Fruit fly (Drosophila melanogaster): ENCODE data around the gene Samuel.

The Samuel gene

DNA sequence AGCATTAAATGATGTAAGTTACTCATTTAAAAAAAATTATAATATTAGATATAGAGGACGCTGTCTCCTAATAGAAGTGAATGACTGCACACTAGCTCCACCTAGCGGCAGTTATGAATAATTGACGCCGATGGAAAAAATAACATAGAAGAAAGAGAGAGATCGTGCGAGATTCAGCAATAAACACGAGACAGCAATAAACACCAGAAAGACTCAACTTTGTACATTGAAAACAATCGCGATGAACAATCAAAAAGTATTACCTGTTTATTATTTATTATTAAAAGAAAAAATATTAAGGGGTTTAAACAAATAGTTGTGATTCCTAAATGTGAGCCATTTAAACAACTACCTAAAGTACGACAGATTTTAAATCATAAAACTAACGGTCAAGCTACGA lies 80.7 kb downstream of the Samuel start (continued):
- TF ChIP-seq CG2678 (tag; optimal IDR thresholded peaks at IDR 0.05) (peak; percentile 66), croc (GFP tag; conservative IDR thresholded peaks at IDR 0.05) (peak; percentile 58), esg (GFP tag; conservative IDR thresholded peaks at IDR 0.05) (peak; percentile 39), Six4 (GFP tag; optimal IDR thresholded peaks at IDR 0.05) (peak; percentile 12), CG30431 (GFP tag; optimal IDR thresholded peaks at IDR 0.05) (no peak), lola (GFP tag; optimal IDR thresholded peaks at IDR 0.05) (no peak), al (GFP tag; IDR thresholded peaks at IDR 0.05) (peak; percentile 14; the same call in 1 of the 2 replicates), CG32772 (GFP tag; IDR thresholded peaks at IDR 0.05) (peak; percentile 63; the same call in 1 of the 2 replicates), pnt (GFP tag; optimal IDR thresholded peaks at IDR 0.05) (no peak), Med (GFP tag) (peak; percentile 75), ERR (GFP tag; optimal IDR thresholded peaks at IDR 0.05) (no peak), Oaz (GFP tag; IDR thresholded peaks at IDR 0.05) (no peak), CG4328 (GFP tag; optimal IDR thresholded peaks at IDR 0.05) (peak; percentile 44), Fer3 (tag; optimal IDR thresholded peaks at IDR 0.05) (peak; percentile 42), CG12391 (tag; optimal IDR thresholded peaks at IDR 0.05) (peak; percentile 7), ci (GFP tag; IDR thresholded peaks at IDR 0.05) (no peak), scrt (GFP tag; optimal IDR thresholded peaks at IDR 0.05) (peak; percentile 6), D (optimal IDR thresholded peaks at IDR 0.05) (no peak), D (GFP tag; optimal IDR thresholded peaks at IDR 0.05) (peak; percentile 40), Rx (GFP tag; IDR thresholded peaks at IDR 0.05) (no peak), NK7.1 (GFP tag; optimal IDR thresholded peaks at IDR 0.05) (no peak), CG6813 (GFP tag; optimal IDR thresholded peaks at IDR 0.05) (peak; percentile 34), stc (GFP tag; IDR thresholded peaks at IDR 0.05) (peak; percentile 65; the same call in 1 of the 2 replicates), YL-1 (GFP tag; optimal IDR thresholded peaks at IDR 0.05) (no peak), CG2712 (tag; optimal IDR thresholded peaks at IDR 0.05) (peak; percentile 74), prd (optimal IDR thresholded peaks at IDR 0.05) (no peak), prd (GFP tag; IDR thresholded peaks at IDR 0.05) (peak; percentile 59), sima (GFP tag; optimal IDR thresholded peaks at IDR 0.05) (no peak), HLHmδ (GFP tag; optimal IDR thresholded peaks at IDR 0.05) (no peak), CG1233 (GFP tag; optimal IDR thresholded peaks at IDR 0.05) (peak; percentile 14), B-H1 (GFP tag; IDR thresholded peaks at IDR 0.05) (peak; percentile 34; the same call in 1 of the 3 replicates), corto (GFP tag; optimal IDR thresholded peaks at IDR 0.05) (no peak), sens (GFP tag) (peak; percentile 89), Dip3 (GFP tag; optimal IDR thresholded peaks at IDR 0.05) (no peak), CG15011 (GFP tag; optimal IDR thresholded peaks at IDR 0.05) (peak; percentile 7), crc (GFP tag; optimal IDR thresholded peaks at IDR 0.05) (no peak), CG11085 (GFP tag; IDR thresholded peaks at IDR 0.05) (no peak), MBD-R2 (GFP tag; IDR thresholded peaks at IDR 0.05) (peak; percentile 17; the same call in 1 of the 2 replicates), CG33213 (GFP tag; optimal IDR thresholded peaks at IDR 0.05) (peak; percentile 13), pho (GFP tag; optimal IDR thresholded peaks at IDR 0.05) (no peak), CG10959 (GFP tag; IDR thresholded peaks at IDR 0.05) (no peak), Hmx (GFP tag; optimal IDR thresholded peaks at IDR 0.05) (no peak), kah (GFP tag; optimal IDR thresholded peaks at IDR 0.05) (no peak), Awh (GFP tag; IDR thresholded peaks at IDR 0.05) (peak; percentile 48; the same call in 1 of the 2 replicates), sc (optimal IDR thresholded peaks at IDR 0.05) (no peak), sc (GFP tag; optimal IDR thresholded peaks at IDR 0.05) (no peak), CG10147 (GFP tag; optimal IDR thresholded peaks at IDR 0.05) (no peak), Ets97D (GFP tag; optimal IDR thresholded peaks at IDR 0.05) (peak; percentile 16), CG11504 (tag; optimal IDR thresholded peaks at IDR 0.05) (no peak), so (GFP tag; IDR thresholded peaks at IDR 0.05) (0 out of 3 replicates have a peak, but pooled peaks have one; percentile 62), chm (GFP tag; IDR thresholded peaks at IDR 0.05) (0 out of 2 replicates have a peak, but pooled peaks have one; percentile 9), pan (optimal IDR thresholded peaks at IDR 0.05) (no peak), pan (GFP tag; optimal IDR thresholded peaks at IDR 0.05 in 1 of 2, IDR thresholded peaks at IDR 0.05 in 1 of 2) (peak in 1 of 2 experiments; percentile 82)

Data from whole organism, embryonic.